Fruit fly (Drosophila melanogaster): Measurements from ENCODE around the gene CG6000.

dm6 chr3R:24069965-24070364 lies 15.8 kb downstream of the CG6000 start:
- TF ChIP-seq psq (optimal IDR thresholded peaks at IDR 0.05) (no peak), usp (GFP tag; optimal IDR thresholded peaks at IDR 0.05) (no peak), EcR (GFP tag; optimal IDR thresholded peaks at IDR 0.05) (no peak), CG8478 (optimal IDR thresholded peaks at IDR 0.05) (no peak), Dll (optimal IDR thresholded peaks at IDR 0.05) (no peak), pan (optimal IDR thresholded peaks at IDR 0.05) (no peak)
